Worm (Caenorhabditis elegans) whole organism, late embryonic: ENCODE data around the gene F35H8.1.

ENCODE experiments used
- C08G9.2 ChIP-seq: sonication (generic microtip); optimal IDR thresholded peaks from 2 replicates; lab custom pipeline; 2016; ENCODE audit warnings: mild to moderate bottlenecking, missing genetic modification characterization, moderate library complexity, missing compliant biosample characterization
- F13H6.1 ChIP-seq: sonication (generic microtip); optimal IDR thresholded peaks from 2 replicates; lab custom pipeline; 2016; ENCODE audit warnings: missing genetic modification characterization, missing compliant biosample characterization
- T23F11.4 ChIP-seq: fragments of 200-800 bp; sonication (Bioruptor generic); optimal IDR thresholded peaks from 2 replicates; lab custom pipeline; 2018; ENCODE audit warnings: mild to moderate bottlenecking, missing genetic modification characterization, missing compliant biosample characterization
- ama-1 ChIP-seq: fragments of 150-350 bp; optimal IDR thresholded peaks from 2 replicates; lab custom pipeline; 2014
- che-1 ChIP-seq: sonication (generic microtip); optimal IDR thresholded peaks from 2 replicates; lab custom pipeline; 2016; ENCODE audit warnings: mild to moderate bottlenecking, missing genetic modification characterization, missing compliant biosample characterization
- fkh-10 ChIP-seq: fragments of 150-350 bp; optimal IDR thresholded peaks from 2 replicates; lab custom pipeline; 2014; ENCODE audit warnings: missing biosample characterization, missing genetic modification reagents, missing genetic modification characterization
- hlh-8 ChIP-seq: sonication (generic microtip); optimal IDR thresholded peaks from 2 replicates; lab custom pipeline; 2016; ENCODE audit warnings: missing genotype, missing genetic modification characterization, missing compliant biosample characterization
- lin-11 ChIP-seq: fragments of 200-800 bp; sonication (Bioruptor generic); optimal IDR thresholded peaks from 2 replicates; lab custom pipeline; 2018; ENCODE audit warnings: mild to moderate bottlenecking, missing genetic modification characterization, missing compliant biosample characterization
- nfya-1 ChIP-seq: sonication (generic microtip); optimal IDR thresholded peaks from 2 replicates; lab custom pipeline; 2017; ENCODE audit warnings: missing genetic modification characterization, mild to moderate bottlenecking, missing compliant biosample characterization, antibody characterized with exemption, moderate library complexity
- pag-3 ChIP-seq: sonication (generic microtip); optimal IDR thresholded peaks from 2 replicates; lab custom pipeline; 2016; ENCODE audit warnings: missing compliant biosample characterization, missing genetic modification characterization, borderline replicate concordance
- pax-1 ChIP-seq: fragments of 150-350 bp; optimal IDR thresholded peaks from 2 replicates; lab custom pipeline; 2014; ENCODE audit warnings: missing biosample characterization, missing genetic modification characterization
- ref-2 ChIP-seq: sonication (generic microtip); optimal IDR thresholded peaks from 2 replicates; lab custom pipeline; 2016; ENCODE audit warnings: missing genetic modification characterization, missing compliant biosample characterization
- unc-55 ChIP-seq: sonication (generic microtip); optimal IDR thresholded peaks from 2 replicates; lab custom pipeline; 2017; ENCODE audit warnings: missing biosample characterization, missing genetic modification reagents, missing genetic modification characterization

- TF ChIP-seq ref-2: no peak
- TF ChIP-seq che-1 (tag; lab: Kevin White, UChicago): no peak
- TF ChIP-seq nfya-1 (tag; lab: Kevin White, UChicago): no peak
- TF ChIP-seq unc-55 (GFP tag; lab: Kevin White, UChicago): no peak
- TF ChIP-seq F13H6.1 (tag; lab: Kevin White, UChicago): no peak
- TF ChIP-seq C08G9.2: no peak
- no peak for TF ChIP-seq hlh-8 (tag; lab: Kevin White, UChicago)
- TF ChIP-seq pag-3: no peak
- TF ChIP-seq fkh-10: no peak
- TF ChIP-seq T23F11.4: no peak
- no peak for TF ChIP-seq lin-11 (tag; lab: Kevin White, UChicago)
- no peak for TF ChIP-seq pax-1 (tag; lab: Kevin White, UChicago)
- TF ChIP-seq ama-1 (lab: Kevin White, UChicago): no peak
These were observed 15.7 kb downstream of the F35H8.1 start, which contains the start of gene sra-8 for ce11 chrII:9537429-9537828.
